Worm (Caenorhabditis elegans) whole organism, L2 larva: ENCODE results near the gene aqp-2.

Experiments
- C34F6.9 ChIP-seq: fragments of 150-350 bp; optimal IDR thresholded peaks from 2 replicates; lab custom pipeline; 2014; ENCODE audit warnings: missing biosample characterization, missing genetic modification characterization
- Y55F3AM.14 ChIP-seq: fragments of 200-800 bp; sonication (Bioruptor generic); optimal IDR thresholded peaks from 2 replicates; lab custom pipeline; 2018; ENCODE audit warnings: mild to moderate bottlenecking, missing genetic modification characterization, missing compliant biosample characterization
- ZK546.5 ChIP-seq: sonication (generic microtip); optimal IDR thresholded peaks from 2 replicates; lab custom pipeline; 2017; ENCODE audit warnings: missing biosample characterization, missing genetic modification characterization
- alr-1 ChIP-seq: fragments of 150-350 bp; optimal IDR thresholded peaks from 2 replicates; lab custom pipeline; 2014; ENCODE audit warnings: missing biosample characterization, missing genetic modification characterization
- aly-2 ChIP-seq: fragments of 150-350 bp; optimal IDR thresholded peaks from 2 replicates; lab custom pipeline; 2014; ENCODE audit warnings: missing biosample characterization, missing genetic modification characterization
- ama-1 ChIP-seq: fragments of 150-350 bp; optimal IDR thresholded peaks from 2 replicates; lab custom pipeline; 2018; ENCODE audit warnings: inconsistent platforms
- blmp-1 ChIP-seq: sonication (generic microtip); optimal IDR thresholded peaks from 2 replicates; lab custom pipeline; 2017; ENCODE audit warnings: missing genetic modification characterization, mild to moderate bottlenecking, missing compliant biosample characterization, antibody characterized with exemption, moderate library complexity; ENCODE audit not compliant: insufficient read depth
- ceh-16 ChIP-seq: fragments of 150-350 bp; optimal IDR thresholded peaks from 2 replicates; lab custom pipeline; 2014; ENCODE audit warnings: missing biosample characterization, missing genetic modification characterization
- ceh-82 ChIP-seq: fragments of 150-350 bp; optimal IDR thresholded peaks from 2 replicates; lab custom pipeline; 2014; ENCODE audit warnings: missing biosample characterization, missing genetic modification characterization
- crh-2 ChIP-seq: sonication (generic microtip); optimal IDR thresholded peaks from 2 replicates; lab custom pipeline; 2017; ENCODE audit warnings: missing biosample characterization, missing genetic modification characterization
- dmd-4 ChIP-seq: sonication (generic microtip); optimal IDR thresholded peaks from 2 replicates; lab custom pipeline; 2017; ENCODE audit warnings: missing biosample characterization, missing genetic modification characterization
- elt-1 ChIP-seq: fragments of 150-350 bp; optimal IDR thresholded peaks from 2 replicates; lab custom pipeline; 2014; ENCODE audit warnings: missing biosample characterization, missing genetic modification characterization
- elt-3 ChIP-seq: sonication (generic microtip); optimal IDR thresholded peaks from 2 replicates; lab custom pipeline; 2017; ENCODE audit warnings: missing biosample characterization, missing genetic modification characterization
- fos-1 ChIP-seq: fragments of 150-350 bp; optimal IDR thresholded peaks from 2 replicates; lab custom pipeline; 2014; ENCODE audit warnings: missing biosample characterization, missing genetic modification characterization
- gmeb-1 ChIP-seq: fragments of 150-350 bp; optimal IDR thresholded peaks from 2 replicates; lab custom pipeline; 2014; ENCODE audit warnings: missing biosample characterization, missing genetic modification characterization
- lin-11 ChIP-seq: fragments of 150-350 bp; sonication (generic microtip); optimal IDR thresholded peaks from 2 replicates; lab custom pipeline; 2014; ENCODE audit warnings: missing biosample characterization, missing genetic modification characterization, inconsistent platforms, mixed read lengths
- lin-13 ChIP-seq: fragments of 150-350 bp; optimal IDR thresholded peaks from 2 replicates; lab custom pipeline; 2014; ENCODE audit warnings: missing biosample characterization, missing genetic modification reagents, missing genetic modification characterization
- lsy-2 ChIP-seq, 2 experiments: fragments of 150-350 bp in 1 of 2; sonication (generic microtip) in 1 of 2; optimal IDR thresholded peaks; 2 replicates each; lab custom pipeline; 2014 to 2017; ENCODE audit warnings: missing biosample characterization in 2 of 2, missing genetic modification characterization in 2 of 2
- mbf-1 ChIP-seq: sonication (generic microtip); optimal IDR thresholded peaks from 2 replicates; lab custom pipeline; 2017; ENCODE audit warnings: missing biosample characterization, missing genetic modification characterization
- mdl-1 ChIP-seq, 2 experiments: fragments of 150-350 bp in 1 of 2; sonication (generic microtip) in 1 of 2; optimal IDR thresholded peaks; 2 replicates each; lab custom pipeline; 2017; ENCODE audit warnings: missing biosample characterization in 2 of 2, missing genetic modification characterization in 2 of 2
- nhr-10 ChIP-seq: sonication (generic microtip); optimal IDR thresholded peaks from 2 replicates; lab custom pipeline; 2017; ENCODE audit warnings: missing biosample characterization, missing genetic modification characterization
- nhr-11 ChIP-seq: fragments of 150-350 bp; optimal IDR thresholded peaks from 2 replicates; lab custom pipeline; 2014; ENCODE audit warnings: missing biosample characterization, missing genetic modification characterization
- nhr-12 ChIP-seq: fragments of 150-350 bp; optimal IDR thresholded peaks from 2 replicates; lab custom pipeline; 2014; ENCODE audit warnings: missing biosample characterization, missing genetic modification characterization
- nhr-21 ChIP-seq: fragments of 150-350 bp; optimal IDR thresholded peaks from 2 replicates; lab custom pipeline; 2014; ENCODE audit warnings: missing biosample characterization, missing genetic modification characterization
- nhr-237 ChIP-seq: fragments of 150-350 bp; optimal IDR thresholded peaks from 2 replicates; lab custom pipeline; 2014; ENCODE audit warnings: missing biosample characterization, missing genetic modification characterization
- nhr-6 ChIP-seq: fragments of 150-350 bp; optimal IDR thresholded peaks from 2 replicates; lab custom pipeline; 2014; ENCODE audit warnings: missing biosample characterization, missing genetic modification characterization
- peb-1 ChIP-seq: fragments of 150-350 bp; optimal IDR thresholded peaks from 2 replicates; lab custom pipeline; 2014; ENCODE audit warnings: missing biosample characterization, missing genetic modification characterization
- skn-1 ChIP-seq: sonication (generic microtip); optimal IDR thresholded peaks from 2 replicates; lab custom pipeline; 2017; ENCODE audit warnings: missing biosample characterization, missing genetic modification characterization
- sma-3 ChIP-seq: sonication (generic microtip); optimal IDR thresholded peaks from 2 replicates; lab custom pipeline; 2016; ENCODE audit warnings: missing genetic modification reagents, missing genetic modification characterization, missing compliant biosample characterization
- sma-9 ChIP-seq, 2 experiments: fragments of 150-350 bp in 1 of 2; sonication (generic microtip) in 1 of 2; optimal IDR thresholded peaks; 2 replicates each; lab custom pipeline; 2014 to 2016; ENCODE audit warnings: missing genetic modification characterization in 2 of 2, mild to moderate bottlenecking in 1 of 2, missing biosample characterization in 1 of 2, missing compliant biosample characterization in 1 of 2, missing genetic modification reagents in 1 of 2, moderate library complexity in 1 of 2
- snpc-4 ChIP-seq: fragments of 150-350 bp; optimal IDR thresholded peaks from 2 replicates; lab custom pipeline; 2014; ENCODE audit warnings: missing biosample characterization, missing genetic modification characterization
- unc-39 ChIP-seq: fragments of 150-350 bp; optimal IDR thresholded peaks from 2 replicates; lab custom pipeline; 2014; ENCODE audit warnings: missing biosample characterization, missing genetic modification characterization
- unc-55 ChIP-seq: fragments of 150-350 bp; sonication (generic microtip); optimal IDR thresholded peaks from 3 replicates; lab custom pipeline; 2014; ENCODE audit warnings: missing biosample characterization, missing genetic modification reagents, missing genetic modification characterization
- unc-62 ChIP-seq: fragments of 150-350 bp; optimal IDR thresholded peaks from 2 replicates; lab custom pipeline; 2014; ENCODE audit warnings: missing biosample characterization, missing genetic modification reagents, missing genetic modification characterization
- ztf-11 ChIP-seq: sonication (generic microtip); optimal IDR thresholded peaks from 2 replicates; lab custom pipeline; 2017; ENCODE audit warnings: missing biosample characterization, missing genetic modification characterization
- ztf-4 ChIP-seq: fragments of 150-350 bp; optimal IDR thresholded peaks from 2 replicates; lab custom pipeline; 2014; ENCODE audit warnings: missing biosample characterization, missing genetic modification characterization

aqp-2 gene

DNA sequence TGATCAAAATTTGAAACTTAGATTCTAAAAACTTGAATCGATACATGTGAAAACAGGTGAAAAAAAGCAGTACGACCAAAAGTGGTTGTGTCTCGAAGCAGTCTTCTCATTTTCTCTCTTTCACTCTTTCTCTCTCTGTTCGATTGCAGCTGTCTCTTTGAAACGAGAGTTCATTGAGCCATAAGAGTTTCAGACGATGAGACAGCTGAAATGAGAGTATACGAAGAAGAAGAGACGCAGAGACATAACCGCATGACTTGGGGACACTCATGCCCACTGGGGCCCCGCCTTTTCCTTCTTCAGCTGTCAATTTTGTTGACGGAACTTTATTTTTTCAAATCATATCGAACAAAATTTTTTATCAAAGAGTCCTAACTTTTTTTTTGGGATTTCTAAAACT is 12.2 kb upstream of the aqp-2 start (continued):
- TF ChIP-seq nhr-21 (tag; lab: Kevin White, UChicago) (peak; percentile 70), unc-55 (GFP tag; lab: Kevin White, UChicago) (peak; percentile 74)

DNA sequence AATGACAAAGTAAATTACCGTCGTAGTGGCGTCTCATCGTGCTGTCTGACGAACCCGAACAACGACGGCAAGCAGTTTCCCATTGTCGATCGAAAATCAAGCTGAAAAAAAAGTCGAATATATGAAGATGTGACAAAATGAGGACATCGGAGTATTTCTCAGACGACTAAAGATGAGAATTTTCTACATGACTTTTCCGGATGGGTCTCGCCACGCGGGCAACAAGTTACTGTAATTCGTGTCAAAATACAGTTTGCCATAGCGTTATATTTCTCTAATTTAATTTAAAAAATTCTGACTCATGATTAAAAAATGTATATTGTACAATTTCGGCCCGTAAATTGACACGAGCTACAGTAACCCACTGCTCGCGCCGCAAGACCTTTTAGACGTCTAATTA is 11.2 kb upstream of the aqp-2 start, which contains the start of gene C01G6.4:
Gene C01G6.4, minus strand, starts transcription at position 101 of the 400 bp plus-strand sequence.
- TF ChIP-seq mbf-1 (tag; lab: Kevin White, UChicago) (no peak), unc-39 (tag; lab: Kevin White, UChicago) (no peak), nhr-11 (tag; lab: Kevin White, UChicago) (no peak), lsy-2 (tag; optimal IDR thresholded peaks at IDR 0.05; lab: Kevin White, UChicago) (no peak), elt-1 (tag; lab: Kevin White, UChicago) (no peak), unc-55 (GFP tag; lab: Kevin White, UChicago) (no peak), snpc-4 (tag; lab: Kevin White, UChicago) (no peak), aly-2 (tag; lab: Kevin White, UChicago) (no peak), nhr-10 (tag; lab: Kevin White, UChicago) (no peak)
- TF ChIP-seq, all 48 proteins: peak for 0

- TF ChIP-seq mdl-1 (tag; optimal IDR thresholded peaks at IDR 0.05; lab: Kevin White, UChicago) (no peak), unc-55 (GFP tag; lab: Kevin White, UChicago) (no peak), nhr-10 (tag; lab: Kevin White, UChicago) (no peak), alr-1 (no peak), ztf-4 (tag; lab: Kevin White, UChicago) (no peak), gmeb-1 (tag; lab: Kevin White, UChicago) (no peak), mbf-1 (tag; lab: Kevin White, UChicago) (no peak), ceh-16 (tag; lab: Kevin White, UChicago) (no peak)
These were observed 9.5 kb upstream of the aqp-2 start for ce11 chrII:9271285-9271684.

DNA sequence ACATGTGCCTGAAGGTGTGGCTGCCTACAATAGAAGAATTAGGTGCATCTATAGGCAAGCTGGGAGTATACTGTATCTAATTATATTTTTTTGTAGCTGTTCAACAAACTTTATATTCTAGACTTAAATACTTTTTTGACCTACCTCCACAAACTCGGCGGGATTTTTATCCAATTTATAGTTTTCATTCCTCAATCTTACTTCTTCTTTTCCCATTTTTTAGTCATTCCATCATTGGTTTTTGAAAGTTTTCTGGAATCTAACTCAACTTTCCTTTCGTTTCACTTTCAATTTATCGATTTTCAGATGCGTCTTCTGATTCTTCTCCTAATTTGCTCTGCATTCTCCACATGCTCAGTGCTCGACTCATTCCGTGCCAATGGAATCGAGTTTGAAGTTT is 7.8 kb upstream of the aqp-2 start, which contains the start of gene C01G6.3:
Gene C01G6.3, plus strand, starts transcription at position 301 of the 400 bp plus-strand sequence.
- no peak for TF ChIP-seq Y55F3AM.14 (GFP tag; lab: Kevin White, UChicago)
- no peak for TF ChIP-seq ztf-11
- TF ChIP-seq mbf-1 (tag; lab: Kevin White, UChicago), result no peak
- TF ChIP-seq, all 48 proteins: peak for 0

ce11 chrII:9268983-9269382 is 7.2 kb upstream of the aqp-2 start:
- TF ChIP-seq skn-1 (tag; lab: Kevin White, UChicago), result no peak
- no peak for TF ChIP-seq peb-1 (tag; lab: Kevin White, UChicago)
- TF ChIP-seq alr-1, result no peak
- no peak for TF ChIP-seq sma-3
- no peak for TF ChIP-seq crh-2 (tag; lab: Kevin White, UChicago)
- no peak for TF ChIP-seq ZK546.5 (tag; lab: Kevin White, UChicago)
- TF ChIP-seq nhr-12 (tag; lab: Kevin White, UChicago), result no peak
- no peak for TF ChIP-seq fos-1 (tag; lab: Kevin White, UChicago)
- TF ChIP-seq lin-11 (tag; lab: Kevin White, UChicago), result no peak
- TF ChIP-seq elt-3, result no peak
- no peak for TF ChIP-seq unc-62 (GFP tag; lab: Kevin White, UChicago)
- TF ChIP-seq ztf-4 (tag; lab: Kevin White, UChicago), result no peak
- TF ChIP-seq blmp-1, result no peak
- TF ChIP-seq, all 48 proteins: peak for 0

- TF ChIP-seq lin-13 (GFP tag; lab: Kevin White, UChicago), result no peak
- TF ChIP-seq ceh-82, result no peak
- TF ChIP-seq C34F6.9 (tag; lab: Kevin White, UChicago), result no peak
- no peak for TF ChIP-seq nhr-6 (tag; lab: Kevin White, UChicago)
- TF ChIP-seq alr-1, result no peak
- no peak for TF ChIP-seq sma-9 (GFP tag; optimal IDR thresholded peaks at IDR 0.05; lab: Kevin White, UChicago)
- no peak for TF ChIP-seq sma-9 (tag; optimal IDR thresholded peaks at IDR 0.05; lab: Kevin White, UChicago)
- TF ChIP-seq nhr-21 (tag; lab: Kevin White, UChicago), result no peak
- TF ChIP-seq elt-3, result no peak
- no peak for TF ChIP-seq nhr-237
- no peak for TF ChIP-seq ama-1
- no peak for TF ChIP-seq ztf-4 (tag; lab: Kevin White, UChicago)
- no peak for TF ChIP-seq dmd-4 (tag; lab: Kevin White, UChicago)
- no peak for TF ChIP-seq nhr-12 (tag; lab: Kevin White, UChicago)
- TF ChIP-seq, all 48 proteins: peak for 0
These were observed 5.0 kb upstream of the aqp-2 start, which contains the start of gene C01G6.2 for ce11 chrII:9266755-9267154. Gene C01G6.2 (plus strand): TSS chrII:9267055.
